Worm (Caenorhabditis elegans) whole organism, early embryonic: Measurements from ENCODE around the gene fipr-9.

Experiments
- F13C5.2 ChIP-seq: sonication (generic microtip); optimal IDR thresholded peaks from 2 replicates; lab custom pipeline; 2017; ENCODE audit warnings: mild to moderate bottlenecking, missing genetic modification characterization, inconsistent platforms, missing compliant biosample characterization
- aly-1 ChIP-seq: sonication (generic microtip); optimal IDR thresholded peaks from 2 replicates; lab custom pipeline; 2016; ENCODE audit warnings: missing genetic modification characterization, missing compliant biosample characterization
- ama-1 ChIP-seq: fragments of 150-350 bp; optimal IDR thresholded peaks from 2 replicates; lab custom pipeline; 2014
- ceh-36 ChIP-seq: sonication (generic microtip); optimal IDR thresholded peaks from 2 replicates; lab custom pipeline; 2016; ENCODE audit warnings: missing genetic modification characterization, inconsistent platforms, missing compliant biosample characterization
- flt-1 ChIP-seq: fragments of 200-800 bp; sonication (Bioruptor generic); IDR thresholded peaks from 2 replicates; pipeline ENCODE4 v1.3.6; 2022; ENCODE audit warnings: missing genetic modification characterization, missing compliant biosample characterization
- hmg-4 ChIP-seq: fragments of 200-800 bp; sonication (Bioruptor generic); optimal IDR thresholded peaks from 2 replicates; lab custom pipeline; 2018; ENCODE audit warnings: mild to moderate bottlenecking, missing genetic modification characterization, missing compliant biosample characterization
- pes-1 ChIP-seq: fragments of 200-800 bp; sonication (Bioruptor generic); IDR thresholded peaks from 2 replicates; pipeline ENCODE4 v1.3.6; 2022; ENCODE audit warnings: missing genetic modification reagents, missing genetic modification characterization, missing compliant biosample characterization
- scrt-1 ChIP-seq: fragments of 200-800 bp; sonication (Bioruptor generic); IDR thresholded peaks from 2 replicates; pipeline ENCODE4 v1.3.6; 2022; ENCODE audit warnings: missing genetic modification characterization, missing compliant biosample characterization
- sea-1 ChIP-seq: fragments of 200-800 bp; sonication (Bioruptor generic); conservative IDR thresholded peaks from 2 replicates; pipeline ENCODE4 v1.3.6; 2022; ENCODE audit warnings: missing genetic modification characterization, missing compliant biosample characterization
- tbx-37 ChIP-seq: fragments of 200-800 bp; sonication (Bioruptor generic); conservative IDR thresholded peaks from 2 replicates; pipeline ENCODE4 v1.3.6; 2022; ENCODE audit warnings: missing genetic modification reagents, missing genetic modification characterization, missing compliant biosample characterization

DNA sequence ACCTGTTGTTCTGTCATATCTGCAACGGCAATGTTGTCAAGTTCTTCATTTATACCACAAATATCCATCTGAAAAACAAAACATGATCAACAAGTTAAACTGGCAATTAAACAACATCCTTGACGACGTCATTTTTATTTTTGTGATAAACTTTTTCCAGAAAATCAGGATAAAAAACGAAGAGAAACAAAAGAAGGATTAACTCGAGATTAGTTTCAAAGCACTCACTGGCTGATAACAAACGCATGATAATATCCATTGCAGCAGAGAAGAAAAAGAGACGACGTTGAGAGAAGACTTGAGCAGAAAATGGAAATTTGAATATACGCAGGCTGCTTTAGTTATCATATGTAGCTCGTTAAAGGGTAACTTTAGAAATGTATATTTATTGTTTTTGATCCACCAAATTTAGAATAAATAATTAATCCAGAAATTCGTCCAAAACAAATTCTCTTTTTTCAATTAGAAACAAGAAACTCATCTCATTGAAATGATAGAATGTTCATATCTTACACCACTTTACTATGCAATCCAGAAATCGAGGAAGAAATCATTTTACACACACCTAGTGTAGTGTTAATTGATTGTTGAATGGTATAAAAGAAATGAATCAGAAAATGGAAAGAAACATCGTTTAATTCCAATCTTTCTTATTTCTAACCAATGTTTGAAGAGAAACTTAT, 19.8 kb downstream of the fipr-9 start, which contains the start of the genes C12D8.21 and col-148:
- no peak for TF ChIP-seq ama-1 (lab: Kevin White, UChicago)
- no peak for TF ChIP-seq flt-1 (GFP tag; lab: Robert Waterston, UW)
- no peak for TF ChIP-seq tbx-37
- TF ChIP-seq F13C5.2 = no peak
- no peak for TF ChIP-seq scrt-1 (GFP tag; lab: Robert Waterston, UW)
- TF ChIP-seq aly-1 (tag; lab: Kevin White, UChicago) = no peak
- TF ChIP-seq pes-1 (GFP tag; lab: Robert Waterston, UW) = no peak
- TF ChIP-seq ceh-36 = no peak
- no peak for TF ChIP-seq sea-1 (GFP tag; lab: Robert Waterston, UW)
- TF ChIP-seq hmg-4 (GFP tag; lab: Kevin White, UChicago) = no peak
